Fruit fly (Drosophila melanogaster): ENCODE results near the gene CG34027.

Gene CG34027

dm6 chr3R:25069569-25069968 is 39.3 kb downstream of the CG34027 start, which contains the start of the genes Stt3B and CG11839 (continued):
- TF ChIP-seq CG15601 (tag; optimal IDR thresholded peaks at IDR 0.05) (peak; percentile 72), lbe (GFP tag; optimal IDR thresholded peaks at IDR 0.05) (peak; percentile 73), HmgZ (tag; optimal IDR thresholded peaks at IDR 0.05) (peak; percentile 89), CG2120 (GFP tag; optimal IDR thresholded peaks at IDR 0.05) (peak; percentile 91), salm (tag; optimal IDR thresholded peaks at IDR 0.05) (peak; percentile 3), chinmo (GFP tag; IDR thresholded peaks at IDR 0.05; ENCODE audit: partially characterized antibody) (peak; percentile 64; the same call in 2 of the 4 replicates), CG16813 (GFP tag; IDR thresholded peaks at IDR 0.05; ENCODE audit: partially characterized antibody) (peak; percentile 95), pita (GFP tag; optimal IDR thresholded peaks at IDR 0.05) (no peak), crp (GFP tag; optimal IDR thresholded peaks at IDR 0.05) (peak in 1 of 2 experiments; percentile 43), disco-r (GFP tag; optimal IDR thresholded peaks at IDR 0.05) (peak; percentile 17), CG17328 (GFP tag; IDR thresholded peaks at IDR 0.05) (peak; percentile 56; the same call in 1 of the 2 replicates), CG14441 (GFP tag; IDR thresholded peaks at IDR 0.05) (peak; percentile 79), cad (GFP tag; optimal IDR thresholded peaks at IDR 0.05) (no peak), sim (GFP tag; IDR thresholded peaks at IDR 0.05) (no peak), Hr51 (GFP tag; optimal IDR thresholded peaks at IDR 0.05) (peak in 1 of 2 experiments; percentile 81), Fer1 (GFP tag; optimal IDR thresholded peaks at IDR 0.05) (peak; percentile 76), lilli (GFP tag; optimal IDR thresholded peaks at IDR 0.05) (peak; percentile 90), pb (GFP tag; optimal IDR thresholded peaks at IDR 0.05) (no peak), her (GFP tag; optimal IDR thresholded peaks at IDR 0.05) (peak; percentile 62), Fer3 (tag; optimal IDR thresholded peaks at IDR 0.05) (peak; percentile 70), CG7928 (GFP tag; optimal IDR thresholded peaks at IDR 0.05) (peak; percentile 91), Mad (GFP tag; optimal IDR thresholded peaks at IDR 0.05) (peak; percentile 72), CG4424 (GFP tag; optimal IDR thresholded peaks at IDR 0.05) (peak; percentile 78), CG33557 (GFP tag; optimal IDR thresholded peaks at IDR 0.05) (peak; percentile 54), H2.0 (GFP tag; IDR thresholded peaks at IDR 0.05) (no peak; the same call in 1 of the 2 replicates), Rfx (GFP tag; IDR thresholded peaks at IDR 0.05) (peak; percentile 82; the same call in 1 of the 2 replicates), vfl (GFP tag; optimal IDR thresholded peaks at IDR 0.05) (peak; percentile 77), peb (GFP tag; IDR thresholded peaks at IDR 0.05) (peak; percentile 48; the same call in 1 of the 2 replicates), CG33213 (GFP tag; optimal IDR thresholded peaks at IDR 0.05) (peak; percentile 69), ewg (GFP tag; optimal IDR thresholded peaks at IDR 0.05) (no peak), CHES-1-like (GFP tag; optimal IDR thresholded peaks at IDR 0.05) (peak; percentile 86), Max (GFP tag; optimal IDR thresholded peaks at IDR 0.05) (peak; percentile 77), CG12236 (GFP tag; optimal IDR thresholded peaks at IDR 0.05) (peak; percentile 46), cato (GFP tag; optimal IDR thresholded peaks at IDR 0.05; ENCODE audit: borderline replicate concordance) (no peak), E2f1 (GFP tag; IDR thresholded peaks at IDR 0.05) (peak; percentile 61; the same call in 1 of the 2 replicates), da (GFP tag; optimal IDR thresholded peaks at IDR 0.05) (peak; percentile 18), trem (tag; optimal IDR thresholded peaks at IDR 0.05) (peak; percentile 100), CG9932 (GFP tag; IDR thresholded peaks at IDR 0.05) (peak; percentile 87), croc (GFP tag; conservative IDR thresholded peaks at IDR 0.05) (no peak; the same call in 1 of the 3 replicates), bigmax (GFP tag; optimal IDR thresholded peaks at IDR 0.05) (no peak)

dm6 chr3R:25066856-25067255 is 42.0 kb downstream of the CG34027 start:
- TF ChIP-seq Ets65A (GFP tag) = peak; percentile 93
- no peak for TF ChIP-seq CG33213 (GFP tag; optimal IDR thresholded peaks at IDR 0.05)

Measured in whole organism, embryonic.